Worm (Caenorhabditis elegans): ENCODE measurements around the gene emc-5.

DNA sequence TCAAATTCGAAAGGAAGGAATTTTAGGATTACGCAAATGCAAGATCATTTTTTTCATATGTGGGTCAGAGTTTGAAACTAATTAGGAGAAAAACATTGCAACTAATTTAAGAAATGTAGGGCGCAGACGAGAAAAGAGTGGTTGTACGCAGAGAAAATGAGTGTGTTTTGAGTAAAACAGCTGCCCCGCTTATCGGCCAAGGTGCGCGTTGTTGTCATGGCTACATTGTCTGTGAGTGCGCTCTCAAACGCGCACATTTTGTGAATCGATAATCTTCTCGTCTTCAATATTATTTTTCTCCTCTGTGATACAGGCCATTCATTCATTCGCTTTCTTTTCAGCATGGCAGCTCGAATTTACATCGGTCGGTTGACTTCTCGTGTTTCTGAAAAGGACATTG lies 42.9 kb upstream of the emc-5 start:
- TF ChIP-seq W03F9.2 (tag; optimal IDR thresholded peaks at IDR 0.05) (no peak), dao-5 (tag; optimal IDR thresholded peaks at IDR 0.05) (no peak), him-1 (tag; optimal IDR thresholded peaks at IDR 0.05) (no peak)
